Fruit fly (Drosophila melanogaster) whole organism, embryonic: ENCODE measurements around the gene Ir25a.
A peak's percentile ranks its signal among the peaks of the same experiment; 100 is the strongest.

Source experiments
- Ada2b ChIP-seq: fragments of 200-800 bp; sonication (Bioruptor generic); IDR thresholded peaks from 2 replicates; pipeline ENCODE4 v1.3.6; 2022; ENCODE audit warnings: missing biosample characterization, missing genetic modification characterization
- Atf6 ChIP-seq: fragments of 200-800 bp; sonication (Bioruptor generic); IDR thresholded peaks from 2 replicates; pipeline ENCODE4 v1.3.6; 2022; ENCODE audit warnings: missing biosample characterization, missing genetic modification characterization
- BtbVII ChIP-seq: fragments of 200-800 bp; sonication (Bioruptor generic); optimal IDR thresholded peaks from 3 replicates; lab custom pipeline; 2017; ENCODE audit warnings: missing biosample characterization, mild to moderate bottlenecking, missing genetic modification characterization
- CG10321 ChIP-seq: fragments of 200-800 bp; sonication (Bioruptor generic); IDR thresholded peaks from 2 replicates; pipeline ENCODE4 v1.3.6; 2022; ENCODE audit warnings: missing biosample characterization, missing genetic modification characterization
- CG12071 ChIP-seq: fragments of 200-800 bp; sonication (Bioruptor generic); optimal IDR thresholded peaks from 3 replicates; lab custom pipeline; 2018; ENCODE audit warnings: missing biosample characterization, mild to moderate bottlenecking, missing genetic modification characterization
- CG13287 ChIP-seq: fragments of 200-800 bp; sonication (Bioruptor generic); IDR thresholded peaks from 2 replicates; pipeline ENCODE4 v1.3.6; 2022; ENCODE audit warnings: missing biosample characterization, missing genetic modification characterization; ENCODE audit not compliant: partially characterized antibody
- CG13775 ChIP-seq: fragments of 200-800 bp; sonication (Bioruptor generic); optimal IDR thresholded peaks from 3 replicates; lab custom pipeline; 2017; ENCODE audit warnings: missing biosample characterization, mild to moderate bottlenecking, missing genetic modification characterization
- CG1792 ChIP-seq: fragments of 200-800 bp; sonication (Bioruptor generic); optimal IDR thresholded peaks from 2 replicates; lab custom pipeline; 2016; ENCODE audit warnings: missing biosample characterization, missing genetic modification characterization
- CG18262 ChIP-seq: fragments of 200-800 bp; optimal IDR thresholded peaks from 3 replicates; lab custom pipeline; 2019; ENCODE audit warnings: missing biosample characterization, mild to moderate bottlenecking, missing genetic modification characterization, moderate library complexity
- CG2875 ChIP-seq: fragments of 200-800 bp; sonication (Bioruptor generic); optimal IDR thresholded peaks from 2 replicates; lab custom pipeline; 2017; ENCODE audit warnings: missing biosample characterization, mild to moderate bottlenecking, missing genetic modification characterization, missing genetic modification reagents
- CG31365 ChIP-seq: fragments of 200-800 bp; sonication (Bioruptor generic); optimal IDR thresholded peaks from 2 replicates; lab custom pipeline; 2018; ENCODE audit warnings: missing biosample characterization, mild to moderate bottlenecking, missing genetic modification characterization
- CG3407 ChIP-seq: fragments of 200-800 bp; sonication (Bioruptor generic); optimal IDR thresholded peaks from 2 replicates; lab custom pipeline; 2018; ENCODE audit warnings: missing biosample characterization, mild to moderate bottlenecking, missing genetic modification characterization
- CG8388 ChIP-seq: fragments of 200-800 bp; sonication (Bioruptor generic); optimal IDR thresholded peaks from 2 replicates; lab custom pipeline; 2019; ENCODE audit warnings: missing biosample characterization, mild to moderate bottlenecking, missing genetic modification characterization, moderate library complexity
- CG8924 ChIP-seq: fragments of 200-800 bp; optimal IDR thresholded peaks from 3 replicates; lab custom pipeline; 2019; ENCODE audit warnings: missing biosample characterization, mild to moderate bottlenecking, missing genetic modification characterization, moderate library complexity
- CG9876 ChIP-seq: fragments of 200-800 bp; sonication (Bioruptor generic); optimal IDR thresholded peaks from 2 replicates; lab custom pipeline; 2016; ENCODE audit warnings: missing biosample characterization, missing genetic modification characterization
- CoRest ChIP-seq: fragments of 200-800 bp; sonication (Bioruptor generic); optimal IDR thresholded peaks from 3 replicates; lab custom pipeline; 2018; ENCODE audit warnings: missing biosample characterization, mild to moderate bottlenecking, missing genetic modification characterization, moderate library complexity
- D ChIP-seq, 2 experiments: fragments of 200-800 bp in 1 of 2; fragments of >200 bp in 1 of 2; sonication (Bioruptor generic) in 1 of 2; optimal IDR thresholded peaks; 2 replicates in 1 of 2; 3 replicates in 1 of 2; lab custom pipeline; 2017; ENCODE audit warnings: mild to moderate bottlenecking in 1 of 2, missing biosample characterization in 1 of 2, missing genetic modification characterization in 1 of 2, missing genetic modification reagents in 1 of 2
- Eip74EF ChIP-seq, 2 experiments: fragments of 200-800 bp in 1 of 2; fragments of >200 bp in 1 of 2; sonication (Bioruptor generic) in 1 of 2; optimal IDR thresholded peaks; 2 replicates each; lab custom pipeline; 2017 to 2019; ENCODE audit warnings: missing biosample characterization in 2 of 2, missing genetic modification characterization in 2 of 2, mild to moderate bottlenecking in 1 of 2, moderate library complexity in 1 of 2
- Gug ChIP-seq: fragments of 200-800 bp; sonication (Bioruptor generic); IDR thresholded peaks from 4 replicates; pipeline ENCODE4 v1.3.6; 2022; ENCODE audit warnings: missing biosample characterization, missing genetic modification characterization
- HLHmδ ChIP-seq: fragments of 200-800 bp; sonication (Bioruptor generic); optimal IDR thresholded peaks from 2 replicates; lab custom pipeline; 2018; ENCODE audit warnings: missing biosample characterization, mild to moderate bottlenecking, missing genetic modification characterization, moderate library complexity
- Hr51 ChIP-seq, 2 experiments: fragments of 200-800 bp; sonication (Bioruptor generic); optimal IDR thresholded peaks; 2 replicates in 1 of 2; 3 replicates in 1 of 2; lab custom pipeline; 2016 to 2018; ENCODE audit warnings: missing biosample characterization in 2 of 2, missing genetic modification characterization in 2 of 2, mild to moderate bottlenecking in 1 of 2, moderate library complexity in 1 of 2
- Jarid2 ChIP-seq: fragments of 200-800 bp; sonication (Bioruptor generic); optimal IDR thresholded peaks from 3 replicates; lab custom pipeline; 2017; ENCODE audit warnings: mild to moderate bottlenecking, missing biosample characterization, missing genetic modification reagents, missing genetic modification characterization
- Lim3 ChIP-seq: fragments of 200-800 bp; sonication (Bioruptor generic); IDR thresholded peaks from 2 replicates; pipeline ENCODE4 v1.3.6; 2022; ENCODE audit warnings: missing biosample characterization, missing genetic modification characterization
- NC2α ChIP-seq: fragments of 200-800 bp; sonication (Bioruptor generic); optimal IDR thresholded peaks from 2 replicates; lab custom pipeline; 2016; ENCODE audit warnings: missing biosample characterization, missing genetic modification characterization
- Pdp1 ChIP-seq, 2 experiments: fragments of 200-800 bp; sonication (Bioruptor generic); optimal IDR thresholded peaks; 3 replicates each; lab custom pipeline; 2016; ENCODE audit warnings: missing biosample characterization in 2 of 2, missing genetic modification characterization in 2 of 2, mild to moderate bottlenecking in 1 of 2, moderate library complexity in 1 of 2
- Ravus ChIP-seq: fragments of 200-800 bp; sonication (Bioruptor generic); IDR thresholded peaks from 2 replicates; pipeline ENCODE4 v1.3.6; 2022; ENCODE audit warnings: missing biosample characterization, missing genetic modification characterization
- Six4 ChIP-seq: fragments of 200-800 bp; sonication (Bioruptor generic); optimal IDR thresholded peaks from 2 replicates; lab custom pipeline; 2016; ENCODE audit warnings: missing biosample characterization, missing genetic modification characterization
- Tbp ChIP-seq: fragments of >200 bp; optimal IDR thresholded peaks from 2 replicates; lab custom pipeline; 2018; ENCODE audit warnings: missing biosample characterization, missing genetic modification characterization
- YL-1 ChIP-seq: fragments of 200-800 bp; sonication (Bioruptor generic); optimal IDR thresholded peaks from 3 replicates; lab custom pipeline; 2017; ENCODE audit warnings: missing biosample characterization, mild to moderate bottlenecking, missing genetic modification characterization
- btn ChIP-seq: fragments of 200-800 bp; sonication (Bioruptor generic); optimal IDR thresholded peaks from 2 replicates; lab custom pipeline; 2016; ENCODE audit warnings: missing biosample characterization, missing genetic modification characterization
- corto ChIP-seq: fragments of 200-800 bp; sonication (Bioruptor generic); optimal IDR thresholded peaks from 2 replicates; lab custom pipeline; 2016; ENCODE audit warnings: missing biosample characterization, mild to moderate bottlenecking, missing genetic modification characterization, moderate library complexity
- crc ChIP-seq: fragments of 200-800 bp; sonication (Bioruptor generic); optimal IDR thresholded peaks from 2 replicates; lab custom pipeline; 2016; ENCODE audit warnings: missing biosample characterization, missing genetic modification characterization
- croc ChIP-seq: fragments of 200-800 bp; sonication (Bioruptor generic); conservative IDR thresholded peaks from 3 replicates; pipeline ENCODE4 v1.3.6; 2022; ENCODE audit warnings: missing biosample characterization, missing genetic modification characterization
- cwo ChIP-seq: fragments of 200-800 bp; sonication (Bioruptor generic); optimal IDR thresholded peaks from 3 replicates; lab custom pipeline; 2017; ENCODE audit warnings: missing biosample characterization, missing genetic modification characterization, mild to moderate bottlenecking, moderate library complexity, missing genetic modification reagents
- dmrt99B ChIP-seq: fragments of 200-800 bp; sonication (Bioruptor generic); optimal IDR thresholded peaks from 2 replicates; lab custom pipeline; 2018; ENCODE audit warnings: missing biosample characterization, mild to moderate bottlenecking, missing genetic modification characterization, moderate library complexity
- gro ChIP-seq: fragments of 200-800 bp; sonication (Bioruptor generic); optimal IDR thresholded peaks from 2 replicates; lab custom pipeline; 2016; ENCODE audit warnings: missing biosample characterization, missing genetic modification characterization
- gsb ChIP-seq: fragments of 200-800 bp; sonication (Bioruptor generic); IDR thresholded peaks from 2 replicates; pipeline ENCODE4 v1.3.6; 2022; ENCODE audit warnings: missing biosample characterization, missing genetic modification characterization
- hb ChIP-seq: fragments of 200-800 bp; sonication (Bioruptor generic); IDR thresholded peaks from 3 replicates; pipeline ENCODE4 v1.3.6; 2022; ENCODE audit warnings: missing biosample characterization, missing genetic modification characterization; ENCODE audit not compliant: partially characterized antibody
- jing ChIP-seq: fragments of 200-800 bp; sonication (Bioruptor generic); optimal IDR thresholded peaks from 2 replicates; lab custom pipeline; 2018; ENCODE audit warnings: missing biosample characterization, mild to moderate bottlenecking, missing genetic modification characterization
- lov ChIP-seq, 2 experiments: fragments of 200-800 bp in 1 of 2; fragments of >200 bp in 1 of 2; sonication (Bioruptor generic) in 1 of 2; IDR thresholded peaks in 1 of 2; optimal IDR thresholded peaks in 1 of 2; 2 replicates in 1 of 2; 3 replicates in 1 of 2; pipeline versions ENCODE4 v1.3.6 to Lab custom; 2017 to 2022; ENCODE audit warnings: missing biosample characterization in 1 of 2, missing genetic modification characterization in 1 of 2
- pho ChIP-seq: fragments of 200-800 bp; sonication (Bioruptor generic); optimal IDR thresholded peaks from 2 replicates; lab custom pipeline; 2016; ENCODE audit warnings: missing biosample characterization, missing genetic modification characterization
- pita ChIP-seq: fragments of 200-800 bp; sonication (Bioruptor generic); optimal IDR thresholded peaks from 2 replicates; lab custom pipeline; 2017; ENCODE audit warnings: missing biosample characterization, mild to moderate bottlenecking, missing genetic modification characterization
- row ChIP-seq: fragments of 200-800 bp; sonication (Bioruptor generic); IDR thresholded peaks from 3 replicates; pipeline ENCODE4 v1.3.6; 2022; ENCODE audit warnings: missing biosample characterization, missing genetic modification characterization
- sd ChIP-seq: fragments of 200-800 bp; sonication (Bioruptor generic); optimal IDR thresholded peaks from 3 replicates; lab custom pipeline; 2018; ENCODE audit warnings: missing biosample characterization, mild to moderate bottlenecking, missing genetic modification characterization, moderate library complexity
- sr ChIP-seq: fragments of 200-800 bp; sonication (Bioruptor generic); IDR thresholded peaks from 3 replicates; pipeline ENCODE4 v1.3.6; 2022; ENCODE audit warnings: missing biosample characterization, missing genetic modification characterization
- twi ChIP-seq: fragments of 200-800 bp; optimal IDR thresholded peaks from 2 replicates; lab custom pipeline; 2019; ENCODE audit warnings: missing biosample characterization, mild to moderate bottlenecking, missing genetic modification characterization, moderate library complexity
- vvl ChIP-seq: fragments of 200-800 bp; sonication (Bioruptor generic); IDR thresholded peaks from 2 replicates; pipeline ENCODE4 v1.3.6; 2022; ENCODE audit warnings: missing biosample characterization, missing genetic modification characterization

The Ir25a gene

DNA sequence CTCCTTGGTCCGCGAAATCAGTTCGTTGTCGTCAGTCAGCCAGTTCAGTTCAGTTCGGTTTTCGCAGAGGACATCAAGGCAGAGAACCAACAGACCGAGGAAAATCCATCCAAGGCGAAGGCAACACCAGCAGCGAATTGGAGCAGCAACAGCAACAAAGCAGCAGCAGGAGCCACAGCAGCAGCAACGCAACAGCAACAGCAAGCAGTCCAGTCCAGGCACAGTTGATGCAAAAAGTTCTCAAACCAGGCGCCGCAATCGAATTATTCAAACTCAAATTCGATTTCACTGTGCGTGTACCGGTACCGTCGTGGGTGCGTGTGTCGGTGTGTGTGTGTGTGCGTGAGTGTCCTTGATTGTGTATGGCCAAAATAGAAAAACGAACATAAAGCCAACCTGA is 13.3 kb downstream of the Ir25a start, which contains the start of gene CG15628:
TSS of gene CG15628 (plus strand) at position 18 of the 400 bp plus-strand sequence.
- TF ChIP-seq Jarid2 (GFP tag; lab: Kevin White, UChicago) (peak; percentile 18), HLHmδ (GFP tag; lab: Kevin White, UChicago) (peak; percentile 16), gsb (0 out of 2 replicates have a peak, but pooled peaks have one; percentile 1), pita (GFP tag; lab: Kevin White, UChicago) (no peak), corto (no peak), D (optimal IDR thresholded peaks at IDR 0.05; lab: Kevin White, UChicago) (peak; percentile 41), D (GFP tag; optimal IDR thresholded peaks at IDR 0.05; lab: Kevin White, UChicago) (no peak), row (GFP tag; lab: Robert Waterston, UW) (no peak), CG12071 (no peak), pho (GFP tag; lab: Kevin White, UChicago) (no peak), CG13287 (0 out of 2 replicates have a peak, but pooled peaks have one; percentile 9), gro (GFP tag; lab: Kevin White, UChicago) (no peak), jing (GFP tag; lab: Kevin White, UChicago) (no peak), twi (no peak), CG8388 (GFP tag; lab: Kevin White, UChicago) (peak; percentile 91), lov (optimal IDR thresholded peaks at IDR 0.05; lab: Kevin White, UChicago) (no peak), lov (GFP tag; IDR thresholded peaks at IDR 0.05; lab: Robert Waterston, UW) (0 out of 3 replicates have a peak, but pooled peaks have one; percentile 28), vvl (GFP tag; lab: Robert Waterston, UW) (no peak), CG31365 (tag; lab: Kevin White, UChicago) (peak; percentile 23), CG10321 (GFP tag; lab: Robert Waterston, UW) (no peak)

DNA sequence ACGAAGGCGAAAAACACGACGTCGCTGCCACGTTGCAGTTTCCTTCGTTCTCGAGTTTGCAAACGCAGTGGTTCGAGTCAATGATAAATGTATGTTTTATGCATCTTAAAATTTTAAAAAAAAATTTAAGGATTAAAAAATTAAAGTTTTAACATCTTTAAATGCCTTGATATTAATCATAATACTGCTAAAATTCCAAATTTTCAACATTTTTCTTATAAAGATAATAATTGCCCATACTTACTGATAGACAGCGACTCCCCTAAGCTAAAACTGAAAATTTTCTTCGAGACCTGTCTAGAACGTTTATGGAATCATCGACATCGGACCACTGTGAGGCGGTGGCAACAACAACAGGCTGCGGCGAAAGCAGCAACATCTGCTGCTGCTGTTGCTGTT is 13.8 kb downstream of the Ir25a start:
- TF ChIP-seq croc (GFP tag; lab: Robert Waterston, UW) (peak; percentile 37; the same call in 2 of the 3 replicates), Pdp1 (GFP tag; optimal IDR thresholded peaks at IDR 0.05; lab: Kevin White, UChicago) (peak; percentile 25 to 44), Ravus (peak; percentile 34), Tbp (GFP tag; lab: Kevin White, UChicago) (no peak), CoRest (tag; lab: Kevin White, UChicago) (peak; percentile 78), Atf6 (peak; percentile 83), dmrt99B (tag; lab: Kevin White, UChicago) (peak; percentile 85), hb (no peak), Hr51 (GFP tag; optimal IDR thresholded peaks at IDR 0.05; lab: Kevin White, UChicago) (peak; percentile 2 to 71), btn (GFP tag; lab: Kevin White, UChicago) (peak; percentile 5), CG9876 (GFP tag; lab: Kevin White, UChicago) (no peak), crc (GFP tag; lab: Kevin White, UChicago) (no peak), Six4 (GFP tag; lab: Kevin White, UChicago) (peak; percentile 11), Ada2b (GFP tag; lab: Robert Waterston, UW) (peak; percentile 75), CG13775 (peak; percentile 21), NC2α (GFP tag; lab: Kevin White, UChicago) (no peak), Gug (peak; percentile 53; the same call in 3 of the 4 replicates), CG3407 (GFP tag; lab: Kevin White, UChicago) (peak; percentile 26), Eip74EF (GFP tag; optimal IDR thresholded peaks at IDR 0.05; lab: Kevin White, UChicago) (peak in 1 of 2 experiments; percentile 47), Lim3 (GFP tag; lab: Robert Waterston, UW) (peak; percentile 31; the same call in 1 of the 2 replicates), D (optimal IDR thresholded peaks at IDR 0.05; lab: Kevin White, UChicago) (no peak), D (GFP tag; optimal IDR thresholded peaks at IDR 0.05; lab: Kevin White, UChicago) (peak; percentile 60), sr (no peak), CG18262 (tag; lab: Kevin White, UChicago) (peak; percentile 83), sd (tag; lab: Kevin White, UChicago) (peak; percentile 27), CG1792 (peak; percentile 39), BtbVII (GFP tag; lab: Kevin White, UChicago) (peak; percentile 70), CG12071 (peak; percentile 8), YL-1 (GFP tag; lab: Kevin White, UChicago) (no peak), CG2875 (GFP tag; lab: Kevin White, UChicago) (peak; percentile 39), CG8924 (tag; lab: Kevin White, UChicago) (peak; percentile 70), cwo (GFP tag; lab: Kevin White, UChicago) (peak; percentile 85)
